Worm (Caenorhabditis elegans) whole organism, L1 larva: ENCODE results near the gene nep-12.

Experiments used
- C04F5.9 ChIP-seq: sonication (generic microtip); optimal IDR thresholded peaks from 2 replicates; lab custom pipeline; 2016; ENCODE audit warnings: missing genetic modification characterization, missing compliant biosample characterization
- C16A3.4 ChIP-seq: fragments of 150-350 bp; optimal IDR thresholded peaks from 2 replicates; lab custom pipeline; 2014; ENCODE audit warnings: missing biosample characterization, missing genetic modification characterization
- Y116A8C.19 ChIP-seq: sonication (generic microtip); optimal IDR thresholded peaks from 2 replicates; lab custom pipeline; 2016; ENCODE audit warnings: missing compliant biosample characterization, missing genetic modification characterization, borderline replicate concordance
- aha-1 ChIP-seq: fragments of 150-350 bp; optimal IDR thresholded peaks from 2 replicates; lab custom pipeline; 2014; ENCODE audit warnings: missing biosample characterization, missing genetic modification characterization
- alr-1 ChIP-seq: fragments of 200-800 bp; sonication (Bioruptor generic); optimal IDR thresholded peaks from 2 replicates; lab custom pipeline; 2018; ENCODE audit warnings: borderline replicate concordance, mild to moderate bottlenecking, missing genetic modification characterization, missing compliant biosample characterization
- ceh-88 ChIP-seq: fragments of 200-800 bp; sonication (Bioruptor generic); IDR thresholded peaks from 2 replicates; pipeline ENCODE4 v1.3.6; 2022; ENCODE audit warnings: missing genetic modification characterization, missing compliant biosample characterization
- dsc-1 ChIP-seq: sonication (generic microtip); optimal IDR thresholded peaks from 2 replicates; lab custom pipeline; 2016; ENCODE audit warnings: mild to moderate bottlenecking, missing genetic modification characterization, missing compliant biosample characterization
- efl-3 ChIP-seq: fragments of 200-800 bp; sonication (Bioruptor generic); optimal IDR thresholded peaks from 2 replicates; lab custom pipeline; 2018; ENCODE audit warnings: mild to moderate bottlenecking, missing genetic modification characterization, missing compliant biosample characterization
- egl-13 ChIP-seq: sonication (generic microtip); optimal IDR thresholded peaks from 2 replicates; lab custom pipeline; 2016; ENCODE audit warnings: missing genotype, missing genetic modification reagents, missing genetic modification characterization, missing compliant biosample characterization
- egl-27 ChIP-seq, 2 experiments: fragments of 150-350 bp in 1 of 2; sonication (generic microtip); optimal IDR thresholded peaks; 3 replicates each; lab custom pipeline; 2017 to 2018; ENCODE audit warnings: missing biosample characterization in 2 of 2, missing genetic modification characterization in 2 of 2, missing genetic modification reagents in 2 of 2
- elt-3 ChIP-seq, 6 experiments: fragments of 150-350 bp in 1 of 6; sonication (generic microtip); optimal IDR thresholded peaks; 2 replicates each; lab custom pipeline; 2017 to 2018; ENCODE audit warnings: missing biosample characterization in 6 of 6, missing genetic modification characterization in 6 of 6, inconsistent platforms in 1 of 6
- hlh-17 ChIP-seq: fragments of 200-800 bp; sonication (Bioruptor generic); optimal IDR thresholded peaks from 2 replicates; lab custom pipeline; 2018; ENCODE audit warnings: missing genetic modification characterization, mild to moderate bottlenecking, missing compliant biosample characterization, moderate library complexity, borderline replicate concordance
- hlh-4 ChIP-seq: sonication (generic microtip); optimal IDR thresholded peaks from 2 replicates; lab custom pipeline; 2016; ENCODE audit warnings: mild to moderate bottlenecking, missing genetic modification characterization, missing compliant biosample characterization
- irx-1 ChIP-seq: sonication (generic microtip); optimal IDR thresholded peaks from 2 replicates; lab custom pipeline; 2016; ENCODE audit warnings: missing genetic modification characterization, missing compliant biosample characterization
- lin-13 ChIP-seq: fragments of 150-350 bp; optimal IDR thresholded peaks from 2 replicates; lab custom pipeline; 2014; ENCODE audit warnings: missing biosample characterization, missing genetic modification reagents, missing genetic modification characterization
- lin-14 ChIP-seq: fragments of 200-800 bp; sonication (Bioruptor generic); optimal IDR thresholded peaks from 2 replicates; lab custom pipeline; 2018; ENCODE audit warnings: mild to moderate bottlenecking, missing genetic modification characterization, moderate library complexity, missing compliant biosample characterization
- lin-15B ChIP-seq: fragments of 150-350 bp; sonication (generic microtip); optimal IDR thresholded peaks from 3 replicates; lab custom pipeline; 2014; ENCODE audit warnings: missing biosample characterization, missing genetic modification characterization
- lin-39 ChIP-seq: fragments of 150-350 bp; optimal IDR thresholded peaks from 2 replicates; lab custom pipeline; 2014; ENCODE audit warnings: missing biosample characterization, missing genetic modification reagents, missing genetic modification characterization
- lsy-2 ChIP-seq, 2 experiments: fragments of 150-350 bp; optimal IDR thresholded peaks; 2 replicates each; lab custom pipeline; 2014; ENCODE audit warnings: missing biosample characterization in 2 of 2, missing genetic modification characterization in 2 of 2
- mdl-1 ChIP-seq, 2 experiments: fragments of 150-350 bp; optimal IDR thresholded peaks; 2 replicates each; lab custom pipeline; 2014 to 2017; ENCODE audit warnings: missing biosample characterization in 2 of 2, missing genetic modification characterization in 2 of 2, inconsistent platforms in 1 of 2
- mef-2 ChIP-seq: fragments of 150-350 bp; optimal IDR thresholded peaks from 2 replicates; lab custom pipeline; 2014; ENCODE audit warnings: missing biosample characterization, missing genetic modification characterization
- nhr-19 ChIP-seq: fragments of 200-800 bp; sonication (Bioruptor generic); conservative IDR thresholded peaks from 2 replicates; pipeline ENCODE4 v1.3.6; 2022; ENCODE audit warnings: missing genetic modification characterization, missing compliant biosample characterization
- nhr-20 ChIP-seq: sonication (generic microtip); optimal IDR thresholded peaks from 2 replicates; lab custom pipeline; 2016; ENCODE audit warnings: mild to moderate bottlenecking, missing genetic modification characterization, missing compliant biosample characterization
- nhr-28 ChIP-seq: fragments of 150-350 bp; optimal IDR thresholded peaks from 2 replicates; lab custom pipeline; 2014; ENCODE audit warnings: missing biosample characterization, missing genetic modification characterization
- nhr-47 ChIP-seq: sonication (generic microtip); optimal IDR thresholded peaks from 2 replicates; lab custom pipeline; 2016; ENCODE audit warnings: mild to moderate bottlenecking, missing genetic modification characterization, moderate library complexity, missing compliant biosample characterization
- nhr-71 ChIP-seq: sonication (generic microtip); optimal IDR thresholded peaks from 2 replicates; lab custom pipeline; 2016; ENCODE audit warnings: mild to moderate bottlenecking, missing genetic modification characterization, moderate library complexity, missing compliant biosample characterization
- nhr-85 ChIP-seq: sonication (generic microtip); peaks from one replicate; lab custom pipeline; 2016; ENCODE audit warnings: missing genetic modification characterization, inconsistent platforms, missing compliant biosample characterization
- nhr-90 ChIP-seq: sonication (generic microtip); optimal IDR thresholded peaks from 2 replicates; lab custom pipeline; 2016; ENCODE audit warnings: mild to moderate bottlenecking, missing genetic modification characterization, missing compliant biosample characterization; ENCODE audit not compliant: poor library complexity
- pag-3 ChIP-seq: sonication (generic microtip); optimal IDR thresholded peaks from 2 replicates; lab custom pipeline; 2017; ENCODE audit warnings: missing genetic modification characterization, mild to moderate bottlenecking, missing compliant biosample characterization, antibody characterized with exemption, borderline replicate concordance; ENCODE audit not compliant: insufficient read depth
- skn-1 ChIP-seq: fragments of 150-350 bp; optimal IDR thresholded peaks from 2 replicates; lab custom pipeline; 2014; ENCODE audit warnings: missing biosample characterization, missing genetic modification characterization
- snpc-4 ChIP-seq: fragments of 150-350 bp; optimal IDR thresholded peaks from 2 replicates; lab custom pipeline; 2014; ENCODE audit warnings: missing biosample characterization, missing genetic modification characterization
- snu-23 ChIP-seq: sonication (generic microtip); optimal IDR thresholded peaks from 2 replicates; lab custom pipeline; 2016; ENCODE audit warnings: missing genetic modification characterization, missing compliant biosample characterization
- sup-37 ChIP-seq: fragments of 200-800 bp; sonication (Bioruptor generic); optimal IDR thresholded peaks from 2 replicates; lab custom pipeline; 2018; ENCODE audit warnings: mild to moderate bottlenecking, missing genetic modification characterization, missing compliant biosample characterization
- tbx-2 ChIP-seq: sonication (generic microtip); optimal IDR thresholded peaks from 2 replicates; lab custom pipeline; 2016; ENCODE audit warnings: missing genetic modification characterization, missing compliant biosample characterization
- unc-30 ChIP-seq: sonication (generic microtip); optimal IDR thresholded peaks from 2 replicates; lab custom pipeline; 2017; ENCODE audit warnings: missing biosample characterization, missing genetic modification characterization
- unc-86 ChIP-seq: sonication (generic microtip); optimal IDR thresholded peaks from 2 replicates; lab custom pipeline; 2016; ENCODE audit warnings: missing genetic modification characterization, missing compliant biosample characterization
- unc-98 ChIP-seq: fragments of 200-800 bp; sonication (Bioruptor generic); IDR thresholded peaks from 2 replicates; pipeline ENCODE4 v1.3.6; 2022; ENCODE audit warnings: missing genetic modification characterization, missing compliant biosample characterization
- xbp-1 ChIP-seq: sonication (generic microtip); optimal IDR thresholded peaks from 2 replicates; lab custom pipeline; 2016; ENCODE audit warnings: missing genetic modification characterization, missing compliant biosample characterization
- ztf-11 ChIP-seq, 2 experiments: sonication (generic microtip); optimal IDR thresholded peaks; 2 replicates each; lab custom pipeline; 2016 to 2017; ENCODE audit warnings: missing genetic modification characterization in 2 of 2, missing biosample characterization in 1 of 2, missing compliant biosample characterization in 1 of 2

Gene nep-12

DNA sequence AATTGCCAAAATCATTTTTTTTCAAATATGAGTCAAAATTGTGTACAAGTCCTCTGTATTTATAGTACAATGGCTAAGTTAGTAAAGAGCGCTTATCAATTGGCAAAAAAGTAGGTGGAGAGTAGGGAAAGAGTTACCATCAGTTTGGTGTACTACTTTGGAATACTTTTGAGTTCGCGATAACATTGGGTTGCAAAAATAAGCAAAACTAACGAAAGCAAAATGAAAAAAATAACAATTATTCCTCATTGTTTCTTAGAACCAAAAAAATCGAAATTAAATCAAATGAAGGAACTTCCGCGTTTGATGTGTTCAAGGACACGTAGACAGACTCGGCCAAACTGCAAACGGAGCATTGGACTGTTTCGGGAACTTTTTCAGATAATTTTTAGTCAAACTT lies 27.6 kb downstream of the nep-12 start, which contains the start of gene C27D9.2:
Gene C27D9.2 (minus strand): TSS at position 101 of the 400 bp plus-strand sequence.
- TF ChIP-seq lin-39 (tag; lab: Kevin White, UChicago): no peak
- no peak for TF ChIP-seq skn-1 (tag; lab: Kevin White, UChicago)
- no peak for TF ChIP-seq snpc-4 (tag; lab: Kevin White, UChicago)
- TF ChIP-seq pag-3 (tag; lab: Kevin White, UChicago): no peak
- no peak for TF ChIP-seq nhr-20 (tag; lab: Kevin White, UChicago)
- no peak for TF ChIP-seq ztf-11 (tag; optimal IDR thresholded peaks at IDR 0.05; lab: Kevin White, UChicago)
- no peak for TF ChIP-seq nhr-28
- no peak for TF ChIP-seq mef-2
- no peak for TF ChIP-seq nhr-19
- TF ChIP-seq, all 84 proteins: peak for 0

DNA sequence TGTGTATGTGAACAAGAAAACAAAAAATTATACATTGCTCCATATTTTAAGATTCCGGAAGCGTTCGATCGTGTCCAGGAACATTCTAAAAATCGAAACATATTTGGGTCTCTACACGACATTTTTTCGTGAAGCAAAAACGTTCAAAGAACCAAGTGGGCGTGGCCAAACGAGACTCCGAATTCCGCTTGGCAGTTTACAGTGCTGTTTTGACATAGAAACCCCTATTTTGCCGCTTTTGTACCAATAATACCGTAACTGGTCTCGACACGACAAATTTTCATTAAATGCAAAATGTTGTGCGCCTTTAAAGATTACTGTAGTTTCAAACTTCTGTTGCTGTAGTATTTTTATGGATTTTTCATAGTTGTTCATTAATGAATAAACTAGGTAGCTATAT lies 28.7 kb downstream of the nep-12 start:
- TF ChIP-seq nhr-71 (tag; lab: Kevin White, UChicago) (no peak), egl-27 (tag; optimal IDR thresholded peaks at IDR 0.05; lab: Kevin White, UChicago) (no peak), lin-15B (tag; lab: Kevin White, UChicago) (no peak), efl-3 (GFP tag; lab: Kevin White, UChicago) (no peak)

DNA sequence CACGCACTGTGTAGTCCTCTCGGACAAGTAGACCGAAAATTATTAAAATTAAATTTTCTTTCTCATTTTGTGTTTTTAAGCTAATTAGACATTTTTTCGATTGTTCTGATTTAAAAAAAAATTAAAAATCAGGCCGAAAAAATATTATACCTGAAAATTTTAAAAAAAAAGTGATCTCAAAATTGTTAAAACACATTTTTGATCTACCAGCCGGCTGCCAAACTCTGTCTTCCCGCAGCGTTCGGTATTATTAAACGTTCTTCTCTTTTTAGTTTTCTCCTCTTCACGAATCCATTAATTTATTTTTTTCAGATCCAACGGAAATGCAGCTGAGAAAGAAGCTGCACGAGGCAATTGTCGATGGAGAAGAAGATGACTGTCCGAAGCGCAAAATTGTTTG lies 31.2 kb downstream of the nep-12 start, which contains the start of gene C27D9.1:
Gene C27D9.1 (plus strand): TSS at position 281 of the 400 bp plus-strand sequence.
- TF ChIP-seq mdl-1 (tag; optimal IDR thresholded peaks at IDR 0.05; lab: Kevin White, UChicago) (no peak), C16A3.4 (no peak), xbp-1 (tag; lab: Kevin White, UChicago) (no peak), egl-13 (tag; lab: Kevin White, UChicago) (no peak), lin-14 (GFP tag; lab: Kevin White, UChicago) (no peak), snu-23 (no peak), irx-1 (tag; lab: Kevin White, UChicago) (no peak), unc-98 (GFP tag; lab: Robert Waterston, UW) (no peak), alr-1 (no peak)

DNA sequence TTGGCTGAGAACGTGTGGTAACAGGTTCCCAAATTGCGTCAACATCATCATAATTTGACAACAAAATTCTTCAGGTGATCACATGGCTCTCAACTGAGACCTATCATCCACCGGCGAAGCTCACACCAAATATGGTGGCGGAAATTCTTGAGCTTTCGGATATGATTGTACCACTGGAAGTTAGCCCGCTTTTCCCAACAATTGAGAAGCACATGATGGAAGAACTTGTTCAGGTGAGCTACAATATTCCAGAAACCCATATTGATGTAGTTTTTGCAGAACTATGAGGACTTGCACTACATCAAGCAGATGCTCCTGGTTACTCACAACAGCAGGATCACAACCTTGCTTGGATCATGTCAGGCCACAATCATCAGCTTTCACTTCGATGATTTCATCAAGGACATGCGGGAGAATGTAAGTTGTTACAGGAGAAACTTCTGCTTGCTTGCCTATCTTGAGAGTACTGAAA lies 32.0 kb downstream of the nep-12 start, which contains the start of gene F41C3.1:
Gene F41C3.1 (plus strand): TSS at position 51 of the 472 bp plus-strand sequence.
- peak; percentile 8 for TF ChIP-seq nhr-85 (tag; lab: Kevin White, UChicago)
- no peak for TF ChIP-seq nhr-90 (tag; lab: Kevin White, UChicago)

DNA sequence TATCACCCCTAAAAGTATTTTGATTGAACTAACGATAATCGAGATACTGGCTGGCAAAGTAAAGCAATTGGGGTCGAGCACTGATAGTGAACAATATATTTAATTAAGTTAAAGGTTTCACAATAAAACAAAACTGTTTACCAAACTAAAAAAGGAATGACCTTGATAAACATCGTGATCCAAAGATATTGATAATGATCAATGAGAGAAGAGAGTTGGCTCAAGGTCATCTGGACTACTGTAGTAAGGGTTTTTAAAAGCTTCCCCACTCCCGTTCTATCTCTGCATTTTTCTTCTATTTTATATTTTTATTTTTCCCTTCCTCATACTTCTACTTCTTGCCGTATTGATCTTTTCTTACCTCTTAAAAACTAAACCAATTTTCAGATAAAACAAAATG lies 34.8 kb downstream of the nep-12 start, which contains the start of gene F41C3.2:
Gene F41C3.2 (plus strand): TSS at position 388 of the 400 bp plus-strand sequence.
- TF ChIP-seq snu-23 (peak; percentile 6), hlh-17 (GFP tag; lab: Kevin White, UChicago) (no peak), egl-27 (tag; optimal IDR thresholded peaks at IDR 0.05; lab: Kevin White, UChicago) (no peak), irx-1 (tag; lab: Kevin White, UChicago) (no peak), dsc-1 (tag; lab: Kevin White, UChicago) (no peak), nhr-71 (tag; lab: Kevin White, UChicago) (peak; percentile 22), ceh-88 (GFP tag; lab: Robert Waterston, UW) (no peak), unc-30 (no peak), lin-14 (GFP tag; lab: Kevin White, UChicago) (peak; percentile 17), nhr-85 (tag; lab: Kevin White, UChicago) (peak; percentile 83), nhr-47 (tag; lab: Kevin White, UChicago) (peak; percentile 26), C04F5.9 (tag; lab: Kevin White, UChicago) (no peak), lsy-2 (tag; optimal IDR thresholded peaks at IDR 0.05; lab: Kevin White, UChicago) (peak in 1 of 2 experiments; percentile 58), nhr-20 (tag; lab: Kevin White, UChicago) (peak; percentile 18), Y116A8C.19 (no peak), tbx-2 (tag; lab: Kevin White, UChicago) (no peak), aha-1 (tag; lab: Kevin White, UChicago) (no peak), hlh-4 (tag; lab: Kevin White, UChicago) (no peak), unc-86 (no peak), lin-13 (GFP tag; lab: Kevin White, UChicago) (no peak), nhr-90 (tag; lab: Kevin White, UChicago) (peak; percentile 56), sup-37 (GFP tag; lab: Kevin White, UChicago) (no peak), elt-3 (tag; optimal IDR thresholded peaks at IDR 0.05; lab: Kevin White, UChicago) (peak in 3 of 6 experiments; percentile 18 to 83 (median 35))
- TF ChIP-seq, all 84 proteins: peak for 9
